Worm (Caenorhabditis elegans): ENCODE measurements around the gene D1005.5.
A peak's percentile ranks its signal among the peaks of the same experiment; 100 is the strongest.

The D1005.5 gene

ce11 chrX:1495980-1496379, 23.2 kb upstream of the D1005.5 start:
- TF ChIP-seq dao-5 (tag; optimal IDR thresholded peaks at IDR 0.05) = no peak
- no peak for TF ChIP-seq him-1 (tag; optimal IDR thresholded peaks at IDR 0.05)
- no peak for TF ChIP-seq W03F9.2 (tag; optimal IDR thresholded peaks at IDR 0.05)

- TF ChIP-seq dao-5 (tag; optimal IDR thresholded peaks at IDR 0.05) (no peak), W03F9.2 (tag; optimal IDR thresholded peaks at IDR 0.05) (no peak), him-1 (tag; optimal IDR thresholded peaks at IDR 0.05) (no peak)
These were observed 21.5 kb upstream of the D1005.5 start, which contains the start of gene F09E10.5 for ce11 chrX:1494256-1494655. F09E10.5 (minus strand) TSS chrX:1494356.

ce11 chrX:1492174-1492573, 19.4 kb upstream of the D1005.5 start:
- TF ChIP-seq dao-5 (tag; optimal IDR thresholded peaks at IDR 0.05) = no peak
- no peak for TF ChIP-seq W03F9.2 (tag; optimal IDR thresholded peaks at IDR 0.05)
- TF ChIP-seq him-1 (tag; optimal IDR thresholded peaks at IDR 0.05) = no peak

- no peak for TF ChIP-seq W03F9.2 (tag; optimal IDR thresholded peaks at IDR 0.05)
- no peak for TF ChIP-seq him-1 (tag; optimal IDR thresholded peaks at IDR 0.05)
- TF ChIP-seq dao-5 (tag; optimal IDR thresholded peaks at IDR 0.05) = no peak
These were observed 18.3 kb upstream of the D1005.5 start for ce11 chrX:1491036-1491435.

ce11 chrX:1489574-1489973, 16.8 kb upstream of the D1005.5 start:
- no peak for TF ChIP-seq W03F9.2 (tag; optimal IDR thresholded peaks at IDR 0.05)
- TF ChIP-seq him-1 (tag; optimal IDR thresholded peaks at IDR 0.05) = no peak
- no peak for TF ChIP-seq dao-5 (tag; optimal IDR thresholded peaks at IDR 0.05)

- TF ChIP-seq dao-5 (tag; optimal IDR thresholded peaks at IDR 0.05) = no peak
- TF ChIP-seq W03F9.2 (tag; optimal IDR thresholded peaks at IDR 0.05) = no peak
- TF ChIP-seq him-1 (tag; optimal IDR thresholded peaks at IDR 0.05) = no peak
These were observed 16.0 kb upstream of the D1005.5 start for ce11 chrX:1488775-1489174.

- TF ChIP-seq W03F9.2 (tag; optimal IDR thresholded peaks at IDR 0.05) (no peak), him-1 (tag; optimal IDR thresholded peaks at IDR 0.05) (no peak), dao-5 (tag; optimal IDR thresholded peaks at IDR 0.05) (no peak)
These were observed 14.3 kb upstream of the D1005.5 start for ce11 chrX:1487096-1487495.

- TF ChIP-seq W03F9.2 (tag; optimal IDR thresholded peaks at IDR 0.05) = peak; percentile 53
- no peak for TF ChIP-seq dao-5 (tag; optimal IDR thresholded peaks at IDR 0.05)
These were observed 13.4 kb upstream of the D1005.5 start, which contains the start of the genes D1005.10 and dhs-25 for ce11 chrX:1486135-1486648. D1005.10 (minus strand) TSS chrX:1486185. dhs-25 (plus strand) TSS chrX:1486532.

- no peak for TF ChIP-seq him-1 (tag; optimal IDR thresholded peaks at IDR 0.05)
- no peak for TF ChIP-seq dao-5 (tag; optimal IDR thresholded peaks at IDR 0.05)
- TF ChIP-seq W03F9.2 (tag; optimal IDR thresholded peaks at IDR 0.05) = no peak
These were observed 12.9 kb upstream of the D1005.5 start, which contains the start of gene D1005.4 for ce11 chrX:1485718-1486117. D1005.4 (minus strand) TSS chrX:1485818.

- TF ChIP-seq dao-5 (tag; optimal IDR thresholded peaks at IDR 0.05) (no peak), W03F9.2 (tag; optimal IDR thresholded peaks at IDR 0.05) (no peak), him-1 (tag; optimal IDR thresholded peaks at IDR 0.05) (no peak)
These were observed 10.4 kb upstream of the D1005.5 start for ce11 chrX:1483229-1483628.

- TF ChIP-seq dao-5 (tag; optimal IDR thresholded peaks at IDR 0.05) = no peak
- no peak for TF ChIP-seq him-1 (tag; optimal IDR thresholded peaks at IDR 0.05)
- TF ChIP-seq W03F9.2 (tag; optimal IDR thresholded peaks at IDR 0.05) = no peak
These were observed 7.8 kb upstream of the D1005.5 start for ce11 chrX:1480564-1480963.

- no peak for TF ChIP-seq W03F9.2 (tag; optimal IDR thresholded peaks at IDR 0.05)
- TF ChIP-seq him-1 (tag; optimal IDR thresholded peaks at IDR 0.05) = no peak
- no peak for TF ChIP-seq dao-5 (tag; optimal IDR thresholded peaks at IDR 0.05)
These were observed 6.9 kb upstream of the D1005.5 start for ce11 chrX:1479637-1480036.

- no peak for TF ChIP-seq dao-5 (tag; optimal IDR thresholded peaks at IDR 0.05)
- no peak for TF ChIP-seq W03F9.2 (tag; optimal IDR thresholded peaks at IDR 0.05)
- no peak for TF ChIP-seq him-1 (tag; optimal IDR thresholded peaks at IDR 0.05)
These were observed 6.4 kb upstream of the D1005.5 start, which contains the start of gene acly-1 for ce11 chrX:1479190-1479589. acly-1 (plus strand) TSS chrX:1479542.

- TF ChIP-seq him-1 (tag; optimal IDR thresholded peaks at IDR 0.05) (no peak), W03F9.2 (tag; optimal IDR thresholded peaks at IDR 0.05) (no peak), dao-5 (tag; optimal IDR thresholded peaks at IDR 0.05) (no peak)
These were observed 5.8 kb upstream of the D1005.5 start for ce11 chrX:1478569-1478968.

ce11 chrX:1477932-1478331, 5.2 kb upstream of the D1005.5 start:
- no peak for TF ChIP-seq dao-5 (tag; optimal IDR thresholded peaks at IDR 0.05)
- no peak for TF ChIP-seq him-1 (tag; optimal IDR thresholded peaks at IDR 0.05)
- TF ChIP-seq W03F9.2 (tag; optimal IDR thresholded peaks at IDR 0.05) = no peak

All from whole organism, L4/young adult.